Fruit fly (Drosophila melanogaster) whole organism, embryonic: ENCODE results near the gene CG6094.

Source experiments
- ATbp ChIP-seq: fragments of 200-800 bp; sonication (Bioruptor generic); optimal IDR thresholded peaks from 2 replicates; lab custom pipeline; 2017; ENCODE audit warnings: missing biosample characterization, mild to moderate bottlenecking, missing genetic modification characterization, missing genetic modification reagents
- Awh ChIP-seq: fragments of 200-800 bp; sonication (Bioruptor generic); IDR thresholded peaks from 2 replicates; pipeline ENCODE4, ENCODE4 v1.3.6; 2022; ENCODE audit warnings: missing biosample characterization, missing genetic modification characterization
- BtbVII ChIP-seq: fragments of 200-800 bp; sonication (Bioruptor generic); optimal IDR thresholded peaks from 3 replicates; lab custom pipeline; 2017; ENCODE audit warnings: missing biosample characterization, mild to moderate bottlenecking, missing genetic modification characterization
- CG10274 ChIP-seq: fragments of 200-800 bp; sonication (Bioruptor generic); optimal IDR thresholded peaks from 3 replicates; lab custom pipeline; 2017; ENCODE audit warnings: missing biosample characterization, mild to moderate bottlenecking, missing genetic modification characterization
- CG10543 ChIP-seq: fragments of 200-800 bp; sonication (Bioruptor generic); optimal IDR thresholded peaks from 3 replicates; lab custom pipeline; 2017; ENCODE audit warnings: missing biosample characterization, mild to moderate bottlenecking, missing genetic modification characterization, moderate library complexity
- CG11504 ChIP-seq: fragments of 200-800 bp; sonication (Bioruptor generic); optimal IDR thresholded peaks from 3 replicates; lab custom pipeline; 2019; ENCODE audit warnings: missing biosample characterization, mild to moderate bottlenecking, missing genetic modification characterization, moderate library complexity
- CG1529 ChIP-seq: fragments of 200-800 bp; sonication (Bioruptor generic); optimal IDR thresholded peaks from 3 replicates; lab custom pipeline; 2018; ENCODE audit warnings: missing biosample characterization, missing genetic modification characterization
- CG15479 ChIP-seq: fragments of 200-800 bp; sonication (Bioruptor generic); optimal IDR thresholded peaks from 3 replicates; lab custom pipeline; 2019; ENCODE audit warnings: missing biosample characterization, mild to moderate bottlenecking, missing genetic modification characterization, moderate library complexity
- CG1603 ChIP-seq: fragments of 200-800 bp; sonication (Bioruptor generic); optimal IDR thresholded peaks from 2 replicates; lab custom pipeline; 2019; ENCODE audit warnings: missing biosample characterization, mild to moderate bottlenecking, missing genetic modification characterization, moderate library complexity
- CG2199 ChIP-seq: fragments of 200-800 bp; sonication (Bioruptor generic); IDR thresholded peaks from 3 replicates; pipeline ENCODE4 v1.3.6; 2022; ENCODE audit warnings: missing biosample characterization, missing genetic modification characterization
- CG30020 ChIP-seq: fragments of 200-800 bp; optimal IDR thresholded peaks from 2 replicates; lab custom pipeline; 2019; ENCODE audit warnings: missing biosample characterization, mild to moderate bottlenecking, missing genetic modification characterization, moderate library complexity
- CG34376 ChIP-seq: fragments of 200-800 bp; sonication (Bioruptor generic); optimal IDR thresholded peaks from 2 replicates; lab custom pipeline; 2018; ENCODE audit warnings: missing biosample characterization, mild to moderate bottlenecking, missing genetic modification characterization
- CG34422 ChIP-seq: fragments of 200-800 bp; sonication (Bioruptor generic); IDR thresholded peaks from 3 replicates; pipeline ENCODE4 v1.3.6; 2022; ENCODE audit warnings: missing biosample characterization, missing genetic modification characterization
- CG3995 ChIP-seq: fragments of 200-800 bp; sonication (Bioruptor generic); optimal IDR thresholded peaks from 3 replicates; lab custom pipeline; 2016; ENCODE audit warnings: missing biosample characterization, missing genetic modification characterization
- CG42726 ChIP-seq: fragments of 200-800 bp; sonication (Bioruptor generic); IDR thresholded peaks from 2 replicates; pipeline ENCODE4 v1.3.6; 2022; ENCODE audit warnings: missing biosample characterization, missing genetic modification characterization; ENCODE audit not compliant: partially characterized antibody
- CG4854 ChIP-seq: fragments of 200-800 bp; sonication (Bioruptor generic); optimal IDR thresholded peaks from 2 replicates; lab custom pipeline; 2016; ENCODE audit warnings: missing biosample characterization, missing genetic modification characterization, inconsistent platforms
- CG6654 ChIP-seq: fragments of 200-800 bp; sonication (Bioruptor generic); optimal IDR thresholded peaks from 2 replicates; lab custom pipeline; 2017; ENCODE audit warnings: missing biosample characterization, mild to moderate bottlenecking, missing genetic modification characterization
- CG7271 ChIP-seq: fragments of 200-800 bp; sonication (Bioruptor generic); optimal IDR thresholded peaks from 2 replicates; lab custom pipeline; 2018; ENCODE audit warnings: missing biosample characterization, mild to moderate bottlenecking, missing genetic modification characterization, moderate library complexity
- CG7987 ChIP-seq: fragments of 200-800 bp; sonication (Bioruptor generic); optimal IDR thresholded peaks from 2 replicates; lab custom pipeline; 2018; ENCODE audit warnings: missing biosample characterization, mild to moderate bottlenecking, missing genetic modification characterization, moderate library complexity
- CG8281 ChIP-seq: fragments of 200-800 bp; sonication (Bioruptor generic); optimal IDR thresholded peaks from 2 replicates; lab custom pipeline; 2018; ENCODE audit warnings: missing biosample characterization, mild to moderate bottlenecking, missing genetic modification characterization, moderate library complexity
- Eip74EF ChIP-seq, 2 experiments: fragments of 200-800 bp in 1 of 2; fragments of >200 bp in 1 of 2; sonication (Bioruptor generic) in 1 of 2; optimal IDR thresholded peaks; 2 replicates each; lab custom pipeline; 2017 to 2019; ENCODE audit warnings: missing biosample characterization in 2 of 2, missing genetic modification characterization in 2 of 2, mild to moderate bottlenecking in 1 of 2, moderate library complexity in 1 of 2
- Hr78 ChIP-seq, 2 experiments: fragments of 200-800 bp in 1 of 2; fragments of >200 bp in 1 of 2; sonication (Bioruptor generic) in 1 of 2; optimal IDR thresholded peaks; 2 replicates each; lab custom pipeline; 2017 to 2019; ENCODE audit warnings: missing biosample characterization in 2 of 2, missing genetic modification characterization in 2 of 2, mild to moderate bottlenecking in 1 of 2, moderate library complexity in 1 of 2
- Pdp1 ChIP-seq, 2 experiments: fragments of 200-800 bp; sonication (Bioruptor generic); optimal IDR thresholded peaks; 3 replicates each; lab custom pipeline; 2016; ENCODE audit warnings: missing biosample characterization in 2 of 2, missing genetic modification characterization in 2 of 2, mild to moderate bottlenecking in 1 of 2, moderate library complexity in 1 of 2
- Sry-δ ChIP-seq: fragments of 200-800 bp; sonication (Bioruptor generic); optimal IDR thresholded peaks from 2 replicates; lab custom pipeline; 2016; ENCODE audit warnings: missing biosample characterization, missing genetic modification characterization
- Vsx1 ChIP-seq: fragments of 200-800 bp; sonication (Bioruptor generic); optimal IDR thresholded peaks from 2 replicates; lab custom pipeline; 2017; ENCODE audit warnings: missing biosample characterization, mild to moderate bottlenecking, missing genetic modification characterization, missing genetic modification reagents
- Xbp1 ChIP-seq: fragments of 200-800 bp; sonication (Bioruptor generic); optimal IDR thresholded peaks from 3 replicates; lab custom pipeline; 2016; ENCODE audit warnings: missing biosample characterization, mild to moderate bottlenecking, missing genetic modification characterization
- bcd ChIP-seq: fragments of 200-800 bp; sonication (Bioruptor generic); optimal IDR thresholded peaks from 2 replicates; lab custom pipeline; 2017; ENCODE audit warnings: missing biosample characterization, mild to moderate bottlenecking, missing genetic modification characterization
- btn ChIP-seq: fragments of 200-800 bp; sonication (Bioruptor generic); optimal IDR thresholded peaks from 2 replicates; lab custom pipeline; 2016; ENCODE audit warnings: missing biosample characterization, missing genetic modification characterization
- cato ChIP-seq: fragments of 200-800 bp; sonication (Bioruptor generic); optimal IDR thresholded peaks from 2 replicates; lab custom pipeline; 2016; ENCODE audit warnings: missing biosample characterization, missing genetic modification characterization, borderline replicate concordance
- chinmo ChIP-seq: fragments of 200-800 bp; sonication (Bioruptor generic); IDR thresholded peaks from 4 replicates; pipeline ENCODE4 v1.3.6; 2022; ENCODE audit warnings: missing biosample characterization, missing genetic modification characterization; ENCODE audit not compliant: partially characterized antibody
- cwo ChIP-seq: fragments of 200-800 bp; sonication (Bioruptor generic); optimal IDR thresholded peaks from 3 replicates; lab custom pipeline; 2017; ENCODE audit warnings: missing biosample characterization, missing genetic modification characterization, mild to moderate bottlenecking, moderate library complexity, missing genetic modification reagents
- en ChIP-seq: fragments of 200-800 bp; sonication (Bioruptor generic); optimal IDR thresholded peaks from 2 replicates; lab custom pipeline; 2016; ENCODE audit warnings: missing biosample characterization, missing genetic modification characterization
- ftz-f1 ChIP-seq: fragments of 200-800 bp; sonication (Bioruptor generic); optimal IDR thresholded peaks from 2 replicates; lab custom pipeline; 2016; ENCODE audit warnings: missing biosample characterization, missing genetic modification characterization
- gcm2 ChIP-seq: fragments of 200-800 bp; sonication (Bioruptor generic); optimal IDR thresholded peaks from 2 replicates; lab custom pipeline; 2016; ENCODE audit warnings: missing biosample characterization, missing genetic modification characterization
- oc ChIP-seq: fragments of 200-800 bp; sonication (Bioruptor generic); optimal IDR thresholded peaks from 2 replicates; lab custom pipeline; 2018; ENCODE audit warnings: missing biosample characterization, mild to moderate bottlenecking, missing genetic modification characterization, moderate library complexity
- sim ChIP-seq: fragments of 200-800 bp; sonication (Bioruptor generic); IDR thresholded peaks from 2 replicates; pipeline ENCODE4 v1.3.6; 2022; ENCODE audit warnings: missing biosample characterization, missing genetic modification characterization
- sr ChIP-seq: fragments of 200-800 bp; sonication (Bioruptor generic); IDR thresholded peaks from 3 replicates; pipeline ENCODE4 v1.3.6; 2022; ENCODE audit warnings: missing biosample characterization, missing genetic modification characterization
- ssp ChIP-seq: fragments of 200-800 bp; sonication (Bioruptor generic); IDR thresholded peaks from 2 replicates; pipeline ENCODE4 v1.3.6; 2022; ENCODE audit warnings: missing biosample characterization, missing genetic modification characterization
- sug ChIP-seq: fragments of 200-800 bp; optimal IDR thresholded peaks from 2 replicates; lab custom pipeline; 2019; ENCODE audit warnings: missing biosample characterization, mild to moderate bottlenecking, missing genetic modification characterization, moderate library complexity
- tio ChIP-seq: fragments of 200-800 bp; sonication (Bioruptor generic); optimal IDR thresholded peaks from 2 replicates; lab custom pipeline; 2017; ENCODE audit warnings: missing biosample characterization, missing genetic modification characterization, inconsistent platforms
- tll ChIP-seq, 2 experiments: fragments of 200-800 bp in 1 of 2; fragments of >200 bp in 1 of 2; sonication (Bioruptor generic) in 1 of 2; optimal IDR thresholded peaks; 2 replicates each; lab custom pipeline; 2017 to 2019; ENCODE audit warnings: missing biosample characterization in 2 of 2, missing genetic modification characterization in 2 of 2, mild to moderate bottlenecking in 1 of 2, moderate library complexity in 1 of 2

Gene CG6094

dm6 chr2L:10526953-10527584 is 20.2 kb downstream of the CG6094 start, which contains the start of gene Lip4 (continued):
- TF ChIP-seq bcd (GFP tag; lab: Kevin White, UChicago) (peak; percentile 72), CG7987 (GFP tag; lab: Kevin White, UChicago) (peak; percentile 47), tll (GFP tag; optimal IDR thresholded peaks at IDR 0.05; lab: Kevin White, UChicago) (no peak), Xbp1 (GFP tag; lab: Kevin White, UChicago) (peak; percentile 77), gcm2 (GFP tag; lab: Kevin White, UChicago) (no peak), Sry-δ (GFP tag; lab: Kevin White, UChicago) (no peak), CG1603 (tag; lab: Kevin White, UChicago) (peak; percentile 82), CG4854 (GFP tag; lab: Kevin White, UChicago) (peak; percentile 60), tio (GFP tag; lab: Kevin White, UChicago) (peak; percentile 71), btn (GFP tag; lab: Kevin White, UChicago) (no peak), sug (tag; lab: Kevin White, UChicago) (peak; percentile 39), CG1529 (peak; percentile 52), CG30020 (no peak), oc (tag; lab: Kevin White, UChicago) (peak; percentile 57), CG7271 (tag; lab: Kevin White, UChicago) (peak; percentile 74), BtbVII (GFP tag; lab: Kevin White, UChicago) (peak; percentile 62), CG34422 (GFP tag; lab: Robert Waterston, UW) (peak; percentile 69; the same call in 2 of the 3 replicates), Eip74EF (GFP tag; optimal IDR thresholded peaks at IDR 0.05; lab: Kevin White, UChicago) (peak in 1 of 2 experiments; percentile 67), Vsx1 (no peak)

- TF ChIP-seq sug (tag; lab: Kevin White, UChicago), result peak; percentile 97
- 0 out of 2 replicates have a peak, but pooled peaks have one; percentile 22 for TF ChIP-seq Awh
- 0 out of 4 replicates have a peak, but pooled peaks have one; percentile 32 for TF ChIP-seq chinmo (GFP tag; lab: Robert Waterston, UW)
- no peak for TF ChIP-seq CG3995 (GFP tag; lab: Kevin White, UChicago)
- TF ChIP-seq CG10274 (GFP tag; lab: Kevin White, UChicago), result no peak
- TF ChIP-seq CG11504, result peak; percentile 98
- TF ChIP-seq CG6654 (GFP tag; lab: Kevin White, UChicago), result no peak
- TF ChIP-seq ATbp (GFP tag; lab: Kevin White, UChicago), result no peak
- TF ChIP-seq en (GFP tag; lab: Kevin White, UChicago), result no peak
- peak; percentile 90 for TF ChIP-seq cwo (GFP tag; lab: Kevin White, UChicago)
- no peak for TF ChIP-seq cato (GFP tag; lab: Kevin White, UChicago)
- peak in 1 of 2 experiments; percentile 54 for TF ChIP-seq Hr78 (GFP tag; optimal IDR thresholded peaks at IDR 0.05; lab: Kevin White, UChicago)
- TF ChIP-seq Pdp1 (GFP tag; optimal IDR thresholded peaks at IDR 0.05; lab: Kevin White, UChicago), result peak in 1 of 2 experiments; percentile 77
- peak; percentile 81 for TF ChIP-seq ftz-f1
- peak; percentile 48 for TF ChIP-seq CG15479
- TF ChIP-seq CG42726, result 0 out of 2 replicates have a peak, but pooled peaks have one; percentile 15
- peak; percentile 23 for TF ChIP-seq CG10543
- no peak for TF ChIP-seq sim (GFP tag; lab: Robert Waterston, UW)
- TF ChIP-seq CG2199 (GFP tag; lab: Robert Waterston, UW), result peak; percentile 71; the same call in 1 of the 3 replicates
- no peak for TF ChIP-seq CG8281
- peak; percentile 83 for TF ChIP-seq CG34376 (GFP tag; lab: Kevin White, UChicago)
- TF ChIP-seq ssp (GFP tag; lab: Robert Waterston, UW), result no peak
- no peak for TF ChIP-seq sr (GFP tag; lab: Robert Waterston, UW)
These were observed 22.1 kb downstream of the CG6094 start for dm6 chr2L:10528984-10529383.
